Fruit fly (Drosophila melanogaster) whole organism, embryonic: ENCODE data around the gene Ostgamma.
A peak's percentile ranks its signal among the peaks of the same experiment; 100 is the strongest.

Source experiments
- Ada2b ChIP-seq: fragments of 200-800 bp; sonication (Bioruptor generic); IDR thresholded peaks from 2 replicates; pipeline ENCODE4 v1.3.6; 2022; ENCODE audit warnings: missing biosample characterization, missing genetic modification characterization
- Asciz ChIP-seq: fragments of 200-800 bp; sonication (Bioruptor generic); optimal IDR thresholded peaks from 2 replicates; lab custom pipeline; 2017; ENCODE audit warnings: missing biosample characterization, mild to moderate bottlenecking, missing genetic modification characterization, missing genetic modification reagents
- Atf-2 ChIP-seq: fragments of 200-800 bp; sonication (Bioruptor generic); optimal IDR thresholded peaks from 2 replicates; lab custom pipeline; 2016; ENCODE audit warnings: missing biosample characterization, missing genetic modification characterization
- Atf6 ChIP-seq: fragments of 200-800 bp; sonication (Bioruptor generic); IDR thresholded peaks from 2 replicates; pipeline ENCODE4 v1.3.6; 2022; ENCODE audit warnings: missing biosample characterization, missing genetic modification characterization
- CG11560 ChIP-seq: fragments of 200-800 bp; sonication (Bioruptor generic); IDR thresholded peaks from 3 replicates; pipeline ENCODE4 v1.3.6; 2022; ENCODE audit warnings: missing biosample characterization, missing genetic modification characterization
- CG11696 ChIP-seq: fragments of 200-800 bp; sonication (Bioruptor generic); IDR thresholded peaks from 2 replicates; pipeline ENCODE4 v1.3.6; 2022; ENCODE audit warnings: missing biosample characterization, missing genetic modification characterization
- CG11723 ChIP-seq: fragments of 200-800 bp; sonication (Bioruptor generic); optimal IDR thresholded peaks from 2 replicates; lab custom pipeline; 2017; ENCODE audit warnings: missing biosample characterization, mild to moderate bottlenecking, missing genetic modification characterization
- CG12219 ChIP-seq: fragments of 200-800 bp; sonication (Bioruptor generic); optimal IDR thresholded peaks from 3 replicates; lab custom pipeline; 2018; ENCODE audit warnings: missing biosample characterization, mild to moderate bottlenecking, missing genetic modification characterization
- CG1233 ChIP-seq: fragments of 200-800 bp; sonication (Bioruptor generic); optimal IDR thresholded peaks from 4 replicates; lab custom pipeline; 2018; ENCODE audit warnings: missing biosample characterization, mild to moderate bottlenecking, missing genetic modification characterization
- CG12942 ChIP-seq: fragments of 200-800 bp; sonication (Bioruptor generic); optimal IDR thresholded peaks from 3 replicates; lab custom pipeline; 2016; ENCODE audit warnings: missing biosample characterization, missing genetic modification characterization
- CG13894 ChIP-seq: fragments of 200-800 bp; sonication (Bioruptor generic); optimal IDR thresholded peaks from 3 replicates; lab custom pipeline; 2018; ENCODE audit warnings: missing biosample characterization, mild to moderate bottlenecking, missing genetic modification characterization, moderate library complexity
- CG17385 ChIP-seq: fragments of 200-800 bp; sonication (Bioruptor generic); optimal IDR thresholded peaks from 3 replicates; lab custom pipeline; 2018; ENCODE audit warnings: missing biosample characterization, mild to moderate bottlenecking, missing genetic modification characterization
- CG17612 ChIP-seq: fragments of 200-800 bp; sonication (Bioruptor generic); IDR thresholded peaks from 2 replicates; pipeline ENCODE4 v1.3.6; 2022; ENCODE audit warnings: missing biosample characterization, missing genetic modification characterization
- CG18599 ChIP-seq: fragments of 200-800 bp; sonication (Bioruptor generic); optimal IDR thresholded peaks from 3 replicates; lab custom pipeline; 2017; ENCODE audit warnings: missing biosample characterization, missing genetic modification characterization, mild to moderate bottlenecking, moderate library complexity, missing genetic modification reagents
- CG30403 ChIP-seq: fragments of 200-800 bp; sonication (Bioruptor generic); optimal IDR thresholded peaks from 3 replicates; lab custom pipeline; 2016; ENCODE audit warnings: missing biosample characterization, missing genetic modification characterization
- CG31388 ChIP-seq: fragments of 200-800 bp; sonication (Bioruptor generic); optimal IDR thresholded peaks from 2 replicates; lab custom pipeline; 2016; ENCODE audit warnings: missing biosample characterization, missing genetic modification characterization
- CG3281 ChIP-seq: fragments of 200-800 bp; sonication (Bioruptor generic); optimal IDR thresholded peaks from 3 replicates; lab custom pipeline; 2017; ENCODE audit warnings: missing biosample characterization, mild to moderate bottlenecking, missing genetic modification characterization
- CG4730 ChIP-seq: fragments of 200-800 bp; sonication (Bioruptor generic); IDR thresholded peaks from 2 replicates; pipeline ENCODE4 v1.3.6; 2022; ENCODE audit warnings: missing biosample characterization, missing genetic modification characterization
- CG7987 ChIP-seq: fragments of 200-800 bp; sonication (Bioruptor generic); optimal IDR thresholded peaks from 2 replicates; lab custom pipeline; 2018; ENCODE audit warnings: missing biosample characterization, mild to moderate bottlenecking, missing genetic modification characterization, moderate library complexity
- CG8924 ChIP-seq: fragments of 200-800 bp; optimal IDR thresholded peaks from 3 replicates; lab custom pipeline; 2019; ENCODE audit warnings: missing biosample characterization, mild to moderate bottlenecking, missing genetic modification characterization, moderate library complexity
- CG8944 ChIP-seq: fragments of 200-800 bp; sonication (Bioruptor generic); optimal IDR thresholded peaks from 3 replicates; lab custom pipeline; 2016; ENCODE audit warnings: missing biosample characterization, missing genetic modification characterization
- CG9727 ChIP-seq: fragments of 200-800 bp; sonication (Bioruptor generic); optimal IDR thresholded peaks from 3 replicates; lab custom pipeline; 2017; ENCODE audit warnings: missing biosample characterization, mild to moderate bottlenecking, missing genetic modification characterization
- Camta ChIP-seq: fragments of 200-800 bp; sonication (Bioruptor generic); optimal IDR thresholded peaks from 2 replicates; lab custom pipeline; 2016; ENCODE audit warnings: missing biosample characterization, missing genetic modification characterization
- Fer2 ChIP-seq: fragments of 200-800 bp; sonication (Bioruptor generic); optimal IDR thresholded peaks from 2 replicates; lab custom pipeline; 2018; ENCODE audit warnings: missing biosample characterization, mild to moderate bottlenecking, missing genetic modification characterization, moderate library complexity
- HmgZ ChIP-seq: fragments of 200-800 bp; sonication (Bioruptor generic); optimal IDR thresholded peaks from 2 replicates; lab custom pipeline; 2018; ENCODE audit warnings: missing biosample characterization, mild to moderate bottlenecking, missing genetic modification characterization
- Lim3 ChIP-seq: fragments of 200-800 bp; sonication (Bioruptor generic); IDR thresholded peaks from 2 replicates; pipeline ENCODE4 v1.3.6; 2022; ENCODE audit warnings: missing biosample characterization, missing genetic modification characterization
- Med ChIP-seq: fragments of 200-800 bp; sonication (Bioruptor generic); peaks from one replicate; lab custom pipeline; 2016; ENCODE audit warnings: missing biosample characterization, missing genetic modification characterization, mild to moderate bottlenecking, inconsistent platforms, moderate library complexity
- Mrtf ChIP-seq: fragments of 200-800 bp; sonication (Bioruptor generic); IDR thresholded peaks from 3 replicates; pipeline ENCODE4 v1.3.6; 2022; ENCODE audit warnings: missing biosample characterization, missing genetic modification characterization
- NFAT ChIP-seq: fragments of 200-800 bp; sonication (Bioruptor generic); IDR thresholded peaks from 2 replicates; pipeline ENCODE4 v1.3.6; 2022; ENCODE audit warnings: missing biosample characterization, missing genetic modification characterization
- Rfx ChIP-seq: fragments of 200-800 bp; sonication (Bioruptor generic); IDR thresholded peaks from 2 replicates; pipeline ENCODE4 v1.3.6; 2022; ENCODE audit warnings: missing biosample characterization, missing genetic modification characterization
- Usf ChIP-seq: fragments of 200-800 bp; sonication (Bioruptor generic); optimal IDR thresholded peaks from 2 replicates; lab custom pipeline; 2017; ENCODE audit warnings: missing genotype, missing biosample characterization, missing genetic modification characterization
- ab ChIP-seq: fragments of 200-800 bp; sonication (Bioruptor generic); optimal IDR thresholded peaks from 2 replicates; lab custom pipeline; 2016; ENCODE audit warnings: missing biosample characterization, missing genetic modification characterization
- al ChIP-seq: fragments of 200-800 bp; sonication (Bioruptor generic); IDR thresholded peaks from 2 replicates; pipeline ENCODE4 v1.3.6; 2022; ENCODE audit warnings: missing biosample characterization, missing genetic modification characterization
- ato ChIP-seq: fragments of 200-800 bp; sonication (Bioruptor generic); IDR thresholded peaks from 2 replicates; pipeline ENCODE4 v1.3.6; 2022; ENCODE audit warnings: missing biosample characterization, missing genetic modification characterization; ENCODE audit not compliant: partially characterized antibody
- chn ChIP-seq: fragments of 200-800 bp; sonication (Bioruptor generic); optimal IDR thresholded peaks from 2 replicates; lab custom pipeline; 2016; ENCODE audit warnings: missing biosample characterization, missing genetic modification characterization
- ham ChIP-seq: fragments of 200-800 bp; sonication (Bioruptor generic); IDR thresholded peaks from 2 replicates; pipeline ENCODE4 v1.3.6; 2022; ENCODE audit warnings: missing biosample characterization, missing genetic modification characterization
- jumu ChIP-seq: fragments of 200-800 bp; sonication (Bioruptor generic); optimal IDR thresholded peaks from 3 replicates; lab custom pipeline; 2016; ENCODE audit warnings: missing biosample characterization, missing genetic modification characterization
- ken ChIP-seq: fragments of 200-800 bp; sonication (Bioruptor generic); IDR thresholded peaks from 3 replicates; pipeline ENCODE4 v1.3.6; 2022; ENCODE audit warnings: missing biosample characterization, missing genetic modification characterization
- lola ChIP-seq, 3 experiments: fragments of >200 bp in 2 of 3; fragments of 200-800 bp in 1 of 3; sonication (Bioruptor generic) in 1 of 3; optimal IDR thresholded peaks; 2 replicates each; lab custom pipeline; 2017 to 2019; ENCODE audit warnings: missing biosample characterization in 3 of 3, missing genetic modification characterization in 3 of 3, mild to moderate bottlenecking in 1 of 3, moderate library complexity in 1 of 3
- nerfin-2 ChIP-seq: fragments of 200-800 bp; sonication (Bioruptor generic); IDR thresholded peaks from 2 replicates; pipeline ENCODE4 v1.3.6; 2022; ENCODE audit warnings: missing biosample characterization, missing genetic modification characterization; ENCODE audit not compliant: partially characterized antibody
- oc ChIP-seq: fragments of 200-800 bp; sonication (Bioruptor generic); optimal IDR thresholded peaks from 2 replicates; lab custom pipeline; 2018; ENCODE audit warnings: missing biosample characterization, mild to moderate bottlenecking, missing genetic modification characterization, moderate library complexity
- otp ChIP-seq: fragments of 200-800 bp; sonication (Bioruptor generic); IDR thresholded peaks from 3 replicates; pipeline ENCODE4, ENCODE4 v1.3.6; 2022; ENCODE audit warnings: missing biosample characterization, missing genetic modification characterization
- peb ChIP-seq: fragments of 200-800 bp; sonication (Bioruptor generic); IDR thresholded peaks from 2 replicates; pipeline ENCODE4 v1.3.6; 2022; ENCODE audit warnings: missing biosample characterization, missing genetic modification characterization
- phol ChIP-seq: fragments of 200-800 bp; sonication (Bioruptor generic); optimal IDR thresholded peaks from 3 replicates; lab custom pipeline; 2018; ENCODE audit warnings: missing biosample characterization, mild to moderate bottlenecking, missing genetic modification characterization, moderate library complexity
- psq ChIP-seq: fragments of 200-800 bp; sonication (Bioruptor generic); optimal IDR thresholded peaks from 2 replicates; lab custom pipeline; 2017; ENCODE audit warnings: missing biosample characterization, missing genetic modification characterization
- sob ChIP-seq: fragments of 200-800 bp; sonication (Bioruptor generic); IDR thresholded peaks from 2 replicates; pipeline ENCODE4 v1.3.6; 2022; ENCODE audit warnings: missing biosample characterization, missing genetic modification characterization
- sqz ChIP-seq: fragments of 200-800 bp; sonication (Bioruptor generic); optimal IDR thresholded peaks from 3 replicates; lab custom pipeline; 2018; ENCODE audit warnings: missing biosample characterization, mild to moderate bottlenecking, missing genetic modification characterization
- sug ChIP-seq: fragments of 200-800 bp; optimal IDR thresholded peaks from 2 replicates; lab custom pipeline; 2019; ENCODE audit warnings: missing biosample characterization, mild to moderate bottlenecking, missing genetic modification characterization, moderate library complexity
- tio ChIP-seq: fragments of 200-800 bp; sonication (Bioruptor generic); optimal IDR thresholded peaks from 2 replicates; lab custom pipeline; 2017; ENCODE audit warnings: missing biosample characterization, missing genetic modification characterization, inconsistent platforms
- ttk ChIP-seq: fragments of 200-800 bp; sonication (Bioruptor generic); IDR thresholded peaks from 2 replicates; pipeline ENCODE4 v2.1.2; 2022; ENCODE audit warnings: missing biosample characterization, missing genetic modification characterization
- zfh2 ChIP-seq: fragments of 200-800 bp; sonication (Bioruptor generic); optimal IDR thresholded peaks from 2 replicates; lab custom pipeline; 2016; ENCODE audit warnings: missing biosample characterization, missing genetic modification characterization

The Ostgamma gene

DNA sequence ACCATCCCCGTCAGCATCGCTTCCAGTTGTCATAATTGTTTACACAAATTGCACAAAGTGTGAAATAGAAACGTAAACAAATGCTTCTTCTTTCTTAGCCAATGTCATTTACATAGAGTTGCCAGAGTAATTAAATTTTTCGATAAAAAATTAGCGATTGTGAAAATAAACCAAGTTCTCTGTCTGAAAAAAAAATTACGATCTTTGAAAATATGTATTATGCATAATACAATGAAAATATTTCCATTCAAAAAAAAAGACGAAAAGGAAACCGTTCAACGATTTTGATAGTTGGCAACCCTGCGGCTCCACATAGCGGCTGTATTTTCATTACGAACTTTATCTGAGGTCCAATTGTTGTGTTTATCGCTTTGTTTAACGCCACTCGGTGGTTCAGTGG is 3.1 kb upstream of the Ostgamma start, which contains the start of the genes CG7810 and CG7806 (continued):
- TF ChIP-seq oc (tag; lab: Kevin White, UChicago) (no peak), nerfin-2 (GFP tag; lab: Robert Waterston, UW) (no peak), Camta (peak; percentile 91), Usf (peak; percentile 47), CG12942 (GFP tag; lab: Kevin White, UChicago) (peak; percentile 80), sug (tag; lab: Kevin White, UChicago) (peak; percentile 84), ham (GFP tag; lab: Robert Waterston, UW) (no peak; the same call in 1 of the 2 replicates), Fer2 (tag; lab: Kevin White, UChicago) (peak; percentile 72), Med (GFP tag; lab: Kevin White, UChicago) (peak; percentile 98), lola (GFP tag; optimal IDR thresholded peaks at IDR 0.05; lab: Kevin White, UChicago) (peak in 1 of 3 experiments; percentile 85), CG9727 (GFP tag; lab: Kevin White, UChicago) (peak; percentile 88), Atf-2 (peak; percentile 86), CG12219 (GFP tag; lab: Kevin White, UChicago) (peak; percentile 80), zfh2 (GFP tag; lab: Kevin White, UChicago) (peak; percentile 86), CG7987 (GFP tag; lab: Kevin White, UChicago) (peak; percentile 40), chn (peak; percentile 85), CG18599 (GFP tag; lab: Kevin White, UChicago) (no peak), CG8924 (tag; lab: Kevin White, UChicago) (peak; percentile 89), Ada2b (peak; percentile 86), ken (peak; percentile 91), psq (GFP tag; lab: Kevin White, UChicago) (peak; percentile 61), CG31388 (GFP tag; lab: Kevin White, UChicago) (peak; percentile 56), Mrtf (GFP tag; lab: Robert Waterston, UW) (peak; percentile 84), CG8944 (GFP tag; lab: Kevin White, UChicago) (peak; percentile 84), CG30403 (peak; percentile 93), jumu (GFP tag; lab: Kevin White, UChicago) (peak; percentile 85), ato (no peak), tio (no peak), NFAT (peak; percentile 70; the same call in 1 of the 2 replicates), CG17612 (GFP tag; lab: Robert Waterston, UW) (peak; percentile 42; the same call in 1 of the 2 replicates), phol (peak; percentile 89), Asciz (GFP tag; lab: Kevin White, UChicago) (peak; percentile 87), CG11560 (peak; percentile 82), Rfx (GFP tag; lab: Robert Waterston, UW) (peak; percentile 95), CG13894 (tag; lab: Kevin White, UChicago) (peak; percentile 80), CG17385 (peak; percentile 99), CG4730 (GFP tag; lab: Robert Waterston, UW) (peak; percentile 74), CG11696 (GFP tag; lab: Robert Waterston, UW) (peak; percentile 67), Atf6 (GFP tag; lab: Robert Waterston, UW) (peak; percentile 90), otp (GFP tag; lab: Robert Waterston, UW) (peak; percentile 88), sqz (GFP tag; lab: Kevin White, UChicago) (no peak), al (GFP tag; lab: Robert Waterston, UW) (peak; percentile 83), HmgZ (peak; percentile 93), sob (GFP tag; lab: Robert Waterston, UW) (peak; percentile 94), CG1233 (GFP tag; lab: Kevin White, UChicago) (peak; percentile 80), ttk (GFP tag; lab: Robert Waterston, UW) (peak; percentile 91), peb (GFP tag; lab: Robert Waterston, UW) (peak; percentile 66), CG11723 (GFP tag; lab: Kevin White, UChicago) (no peak), Lim3 (GFP tag; lab: Robert Waterston, UW) (no peak; the same call in 1 of the 2 replicates), ab (GFP tag; lab: Kevin White, UChicago) (peak; percentile 54), CG3281 (GFP tag; lab: Kevin White, UChicago) (peak; percentile 86)
